Worm (Caenorhabditis elegans): ENCODE data around the gene clec-47.
"Not testable (repeated sequence)": the region's sequence is repeated elsewhere in the genome, so short reads cannot be mapped to it uniquely, and the experiment has no call there.

The clec-47 gene

DNA sequence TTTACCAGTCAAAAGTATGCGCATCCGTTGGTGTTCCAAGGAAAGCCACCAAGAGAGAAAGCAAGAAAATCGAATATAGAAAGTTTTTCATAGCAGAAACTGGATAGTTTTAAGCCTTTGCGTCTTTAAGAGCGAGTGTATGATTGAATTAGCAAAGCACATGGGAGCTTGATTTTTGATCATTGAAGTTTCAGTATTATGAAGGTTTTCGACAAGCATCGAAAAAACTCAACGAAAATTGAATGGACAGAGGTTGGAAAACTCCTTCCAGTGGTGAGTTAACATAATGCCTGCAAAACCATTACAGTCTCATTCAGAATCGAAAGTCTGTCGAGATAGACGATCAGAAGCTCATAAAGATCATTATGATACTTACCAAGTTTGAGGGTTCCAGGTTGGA is 18.4 kb downstream of the clec-47 start, which contains the start of gene Y75B12B.13:
Y75B12B.13 (minus strand) TSS at position 101 of the 400 bp plus-strand sequence.
- TF ChIP-seq hnd-1 (tag; optimal IDR thresholded peaks at IDR 0.05): no peak
- TF ChIP-seq aly-1 (tag; optimal IDR thresholded peaks at IDR 0.05): no peak
- TF ChIP-seq tbx-11 (GFP tag; IDR thresholded peaks at IDR 0.05): no peak
- no peak for TF ChIP-seq F13C5.2 (tag; optimal IDR thresholded peaks at IDR 0.05)
- TF ChIP-seq scrt-1 (GFP tag; IDR thresholded peaks at IDR 0.05): no peak
- no peak for TF ChIP-seq tra-4 (tag; optimal IDR thresholded peaks at IDR 0.05)
- TF ChIP-seq ceh-36 (tag; optimal IDR thresholded peaks at IDR 0.05): no peak
- TF ChIP-seq sea-1 (GFP tag; conservative IDR thresholded peaks at IDR 0.05): no peak
- TF ChIP-seq flt-1 (GFP tag; IDR thresholded peaks at IDR 0.05): no peak
- TF ChIP-seq ceh-13 (GFP tag; optimal IDR thresholded peaks at IDR 0.05): no peak
- no peak for TF ChIP-seq pes-1 (GFP tag; IDR thresholded peaks at IDR 0.05)
- TF ChIP-seq ets-7 (tag; optimal IDR thresholded peaks at IDR 0.05): no peak
- no peak for TF ChIP-seq ama-1 (optimal IDR thresholded peaks at IDR 0.05)
- no peak for TF ChIP-seq hmbx-1 (tag; optimal IDR thresholded peaks at IDR 0.05)
- TF ChIP-seq hmg-4 (GFP tag; optimal IDR thresholded peaks at IDR 0.05): no peak

DNA sequence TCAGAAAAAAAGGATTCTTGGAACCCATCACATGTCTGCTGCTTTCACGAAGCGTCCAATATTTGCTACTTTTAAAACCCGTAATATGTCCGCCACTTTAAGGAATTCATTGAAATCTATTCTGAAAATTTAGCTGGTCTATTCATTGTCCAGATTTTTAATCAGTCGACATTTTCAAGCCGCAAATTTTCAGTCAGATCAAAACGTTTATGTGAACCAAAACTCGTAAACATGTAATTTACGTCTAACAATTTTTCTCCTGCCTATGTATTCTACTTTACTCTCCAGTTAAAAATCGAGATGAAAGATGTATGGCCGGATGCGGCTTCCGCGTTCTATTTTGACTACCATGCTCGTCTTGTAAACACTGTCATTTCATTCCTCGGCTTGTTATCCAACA is 22.4 kb downstream of the clec-47 start, which contains the start of gene srw-1:
srw-1 (plus strand) TSS at position 301 of the 400 bp plus-strand sequence.
- TF ChIP-seq tra-4 (tag; optimal IDR thresholded peaks at IDR 0.05) (no peak), scrt-1 (GFP tag; IDR thresholded peaks at IDR 0.05) (no peak)

DNA sequence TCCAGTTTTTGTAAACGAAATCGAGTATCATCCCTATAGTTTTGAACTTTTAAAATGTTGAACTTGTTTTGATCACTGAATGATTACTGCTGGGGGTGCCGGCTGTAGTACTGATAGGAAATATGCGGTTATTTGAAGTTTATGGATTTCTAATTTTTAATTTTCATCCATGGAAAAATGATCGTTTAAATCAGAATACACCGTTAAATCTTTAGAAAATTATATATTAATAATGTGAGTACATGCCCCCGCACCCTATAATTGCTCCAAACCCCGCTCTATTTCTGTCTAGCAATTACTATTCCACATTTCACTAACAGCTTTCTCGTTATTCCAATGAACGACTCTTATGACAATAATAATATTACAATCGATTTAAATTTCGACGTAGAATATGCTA is 24.2 kb downstream of the clec-47 start, which contains the start of gene Y75B12B.10:
Y75B12B.10 (plus strand) TSS at position 301 of the 400 bp plus-strand sequence.
- TF ChIP-seq aly-1 (tag; optimal IDR thresholded peaks at IDR 0.05) (no peak), flt-1 (GFP tag; IDR thresholded peaks at IDR 0.05) (no peak), hmbx-1 (tag; optimal IDR thresholded peaks at IDR 0.05) (no peak), sea-1 (GFP tag; conservative IDR thresholded peaks at IDR 0.05) (no peak), tbx-11 (GFP tag; IDR thresholded peaks at IDR 0.05) (no peak), hnd-1 (tag; optimal IDR thresholded peaks at IDR 0.05) (no peak), tbx-37 (GFP tag; conservative IDR thresholded peaks at IDR 0.05) (no peak), pes-1 (GFP tag; IDR thresholded peaks at IDR 0.05) (no peak), hmg-4 (GFP tag; optimal IDR thresholded peaks at IDR 0.05) (no peak)

DNA sequence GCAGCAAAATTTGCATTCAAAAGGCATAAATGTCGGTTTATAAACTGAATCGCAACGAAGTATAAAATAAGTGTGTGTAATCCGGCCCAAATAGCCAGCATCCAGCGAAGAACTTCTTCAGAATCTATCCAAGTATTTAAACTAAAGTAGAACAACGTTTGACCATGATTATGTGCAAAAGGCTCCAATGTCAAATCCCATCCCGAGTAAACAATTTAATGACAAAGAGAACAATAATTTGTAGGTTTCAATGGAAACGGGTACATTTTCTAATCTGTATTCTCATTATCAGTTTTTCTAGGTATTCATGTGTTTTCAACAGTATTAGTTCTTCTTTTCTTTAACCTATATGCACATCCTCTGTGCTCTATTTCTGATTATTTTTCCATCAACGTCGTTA is 32.1 kb downstream of the clec-47 start, which contains the start of gene C41G6.12:
C41G6.12 (minus strand) TSS at position 101 of the 400 bp plus-strand sequence.
- not testable (repeated sequence) for TF ChIP-seq tbx-11 (GFP tag; IDR thresholded peaks at IDR 0.05); tra-4 (tag; optimal IDR thresholded peaks at IDR 0.05); ceh-13 (GFP tag; optimal IDR thresholded peaks at IDR 0.05)

DNA sequence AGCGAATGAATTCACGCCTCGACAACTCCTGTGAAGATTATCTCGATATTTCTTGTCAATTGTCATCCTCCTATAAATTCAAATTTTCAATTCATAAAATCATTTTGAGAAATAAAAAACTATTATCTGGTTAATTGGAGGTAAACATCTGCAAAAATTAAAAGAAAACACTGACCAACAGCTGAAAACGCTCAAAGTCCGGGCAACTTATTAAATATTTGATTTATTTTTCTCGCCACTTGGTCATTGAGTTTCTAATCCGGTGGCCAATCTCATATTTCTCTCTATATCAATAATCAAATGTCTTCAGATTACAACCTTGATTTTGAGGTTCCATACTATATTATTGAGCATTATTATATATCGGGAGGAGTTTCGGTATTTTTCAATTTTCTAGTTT is 36.3 kb downstream of the clec-47 start, which contains the start of gene sri-24:
sri-24 (plus strand) TSS at position 301 of the 400 bp plus-strand sequence.
- TF ChIP-seq pes-1 (GFP tag; IDR thresholded peaks at IDR 0.05); hmbx-1 (tag; optimal IDR thresholded peaks at IDR 0.05); tbx-37 (GFP tag; conservative IDR thresholded peaks at IDR 0.05): not testable (repeated sequence)

DNA sequence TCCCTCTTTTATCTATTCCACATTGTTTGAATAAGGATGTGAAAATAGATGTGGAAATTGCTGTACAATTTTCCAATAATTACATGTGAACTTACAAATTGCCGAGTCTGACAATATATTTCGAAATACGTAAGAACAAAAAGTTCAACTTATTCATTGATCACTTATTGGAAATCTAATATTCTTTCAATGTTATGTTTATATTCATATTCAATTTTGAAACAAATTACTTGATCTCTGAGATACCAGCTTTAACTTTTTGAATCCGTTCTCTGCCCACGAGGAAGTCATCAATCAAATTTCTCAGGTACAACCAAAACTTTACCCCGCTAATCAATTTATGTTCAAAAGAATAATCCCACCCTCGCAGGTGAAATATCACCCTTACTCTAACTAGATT is 39.6 kb downstream of the clec-47 start, which contains the start of gene sri-26:
sri-26 (plus strand) TSS at position 301 of the 400 bp plus-strand sequence.
- not testable (repeated sequence) for TF ChIP-seq B0310.2, ets-7, tra-4 (tag; optimal IDR thresholded peaks at IDR 0.05)

DNA sequence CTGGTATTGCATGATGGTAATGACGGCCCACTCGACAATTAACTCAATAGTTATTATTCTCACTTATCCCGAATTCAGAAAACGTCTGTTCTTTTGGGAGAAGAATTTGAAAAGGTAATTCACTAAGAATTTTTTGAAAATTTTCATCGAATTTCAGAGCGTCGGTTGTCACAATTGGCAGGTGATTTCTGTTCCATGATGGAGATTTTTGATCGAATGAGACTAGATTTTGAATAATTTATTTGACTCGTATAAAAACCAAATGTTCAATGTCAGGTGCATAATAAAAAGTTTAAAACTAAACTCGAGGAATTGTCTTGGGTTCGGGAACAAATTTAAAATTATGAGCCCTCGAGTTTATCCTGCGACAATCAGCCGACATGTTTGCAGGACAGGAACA is 41.1 kb downstream of the clec-47 start, which contains the start of gene sri-25:
sri-25 (plus strand) TSS at position 301 of the 400 bp plus-strand sequence.
- TF ChIP-seq tbx-37 (GFP tag; conservative IDR thresholded peaks at IDR 0.05) (no peak), B0310.2 (tag; optimal IDR thresholded peaks at IDR 0.05) (no peak), hmbx-1 (tag; optimal IDR thresholded peaks at IDR 0.05) (no peak), aly-1 (tag; optimal IDR thresholded peaks at IDR 0.05) (no peak), ceh-36 (tag; optimal IDR thresholded peaks at IDR 0.05) (no peak), tbx-11 (GFP tag; IDR thresholded peaks at IDR 0.05) (no peak), pes-1 (GFP tag; IDR thresholded peaks at IDR 0.05) (no peak), ama-1 (optimal IDR thresholded peaks at IDR 0.05) (no peak), flt-1 (GFP tag; IDR thresholded peaks at IDR 0.05) (no peak), sea-1 (GFP tag; conservative IDR thresholded peaks at IDR 0.05) (no peak), ets-7 (tag; optimal IDR thresholded peaks at IDR 0.05) (no peak), scrt-1 (GFP tag; IDR thresholded peaks at IDR 0.05) (no peak), ceh-13 (GFP tag; optimal IDR thresholded peaks at IDR 0.05) (no peak), tra-4 (tag; optimal IDR thresholded peaks at IDR 0.05) (no peak), hnd-1 (tag; optimal IDR thresholded peaks at IDR 0.05) (no peak), hmg-4 (GFP tag; optimal IDR thresholded peaks at IDR 0.05) (no peak)

DNA sequence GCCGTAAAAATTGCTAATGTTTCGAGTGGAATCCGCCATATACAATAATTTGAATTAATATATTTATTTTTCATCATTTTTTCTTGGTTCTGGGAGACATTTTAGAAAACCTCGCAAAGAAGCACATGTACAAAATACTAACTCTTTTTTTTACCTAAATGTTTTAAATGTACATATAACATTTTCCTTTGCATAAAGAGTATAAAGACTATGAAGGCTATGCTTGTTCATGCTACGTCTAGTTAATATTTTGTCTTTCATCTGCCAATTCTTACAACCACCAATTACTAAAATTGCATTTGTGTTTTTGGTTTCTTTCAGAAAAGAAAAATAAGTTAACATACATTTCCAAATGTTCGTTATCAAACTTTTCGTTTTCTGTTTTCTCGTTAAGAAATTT is 45.8 kb downstream of the clec-47 start, which contains the start of gene irld-25:
irld-25 (plus strand) TSS at position 301 of the 400 bp plus-strand sequence.
- TF ChIP-seq tra-4 (tag; optimal IDR thresholded peaks at IDR 0.05) (no peak), pes-1 (GFP tag; IDR thresholded peaks at IDR 0.05) (no peak), ceh-36 (tag; optimal IDR thresholded peaks at IDR 0.05) (no peak), sea-1 (GFP tag; conservative IDR thresholded peaks at IDR 0.05) (no peak), hmg-4 (GFP tag; optimal IDR thresholded peaks at IDR 0.05) (no peak), hnd-1 (tag; optimal IDR thresholded peaks at IDR 0.05) (no peak), aly-1 (tag; optimal IDR thresholded peaks at IDR 0.05) (no peak), flt-1 (GFP tag; IDR thresholded peaks at IDR 0.05) (no peak), B0310.2 (tag; optimal IDR thresholded peaks at IDR 0.05) (no peak), F13C5.2 (tag; optimal IDR thresholded peaks at IDR 0.05) (no peak), ama-1 (optimal IDR thresholded peaks at IDR 0.05) (no peak)

Data from whole organism, early embryonic.